Worm (Caenorhabditis elegans) whole organism, L3 larva: ENCODE data around the gene cwc-15.
"Not testable (repeated sequence)": the region's sequence is repeated elsewhere in the genome, so short reads cannot be mapped to it uniquely, and the experiment has no call there.

Source experiments
- aly-2 ChIP-seq: fragments of 150-350 bp; optimal IDR thresholded peaks from 2 replicates; lab custom pipeline; 2014; ENCODE audit warnings: missing biosample characterization, missing genetic modification characterization
- ceh-82 ChIP-seq: fragments of 150-350 bp; optimal IDR thresholded peaks from 2 replicates; lab custom pipeline; 2014; ENCODE audit warnings: missing biosample characterization, missing genetic modification characterization
- fkh-10 ChIP-seq: sonication (generic microtip); optimal IDR thresholded peaks from 2 replicates; lab custom pipeline; 2017; ENCODE audit warnings: missing biosample characterization, missing genetic modification reagents, missing genetic modification characterization
- fos-1 ChIP-seq: fragments of 150-350 bp; optimal IDR thresholded peaks from 2 replicates; lab custom pipeline; 2014; ENCODE audit warnings: missing biosample characterization, missing genetic modification characterization
- jun-1 ChIP-seq: fragments of 150-350 bp; optimal IDR thresholded peaks from 2 replicates; lab custom pipeline; 2014; ENCODE audit warnings: missing biosample characterization, missing genetic modification reagents, missing genetic modification characterization
- lin-15B ChIP-seq: fragments of 150-350 bp; optimal IDR thresholded peaks from 2 replicates; lab custom pipeline; 2014; ENCODE audit warnings: missing biosample characterization, missing genetic modification characterization
- lin-39 ChIP-seq: fragments of 150-350 bp; optimal IDR thresholded peaks from 2 replicates; lab custom pipeline; 2018; ENCODE audit warnings: missing biosample characterization, missing genetic modification reagents, missing genetic modification characterization
- mdl-1 ChIP-seq: fragments of 150-350 bp; optimal IDR thresholded peaks from 2 replicates; lab custom pipeline; 2014; ENCODE audit warnings: missing biosample characterization, missing genetic modification characterization
- pqm-1 ChIP-seq: fragments of 150-350 bp; optimal IDR thresholded peaks from 2 replicates; lab custom pipeline; 2017; ENCODE audit warnings: missing biosample characterization, missing genetic modification characterization, inconsistent platforms
- snpc-4 ChIP-seq: fragments of 150-350 bp; optimal IDR thresholded peaks from 2 replicates; lab custom pipeline; 2014; ENCODE audit warnings: missing biosample characterization, missing genetic modification characterization

- not testable (repeated sequence) for TF ChIP-seq lin-15B (tag; lab: Kevin White, UChicago); ceh-82 (tag; lab: Kevin White, UChicago); mdl-1 (tag; lab: Kevin White, UChicago); aly-2; jun-1 (tag; lab: Kevin White, UChicago); lin-39 (tag; lab: Kevin White, UChicago); fos-1 (tag; lab: Kevin White, UChicago); fkh-10
- TF ChIP-seq pqm-1 (tag; lab: Kevin White, UChicago) (peak; percentile 41), snpc-4 (tag; lab: Kevin White, UChicago) (peak; percentile 28)
Observed at ce11 chrV:16040140-16040827, 17.1 kb downstream of the cwc-15 start, which contains the start of the genes his-4 and his-3.
